Fruit fly (Drosophila melanogaster) whole organism, wandering third instar larva: ENCODE data around the gene laf.
A peak's percentile ranks its signal among the peaks of the same experiment; 100 is the strongest.

Experiments used
- Abd-B ChIP-seq: fragments of >200 bp; optimal IDR thresholded peaks from 2 replicates; lab custom pipeline; 2017; ENCODE audit warnings: missing biosample characterization, missing genetic modification characterization
- CG32264 ChIP-seq: fragments of 200-800 bp; sonication (Bioruptor generic); optimal IDR thresholded peaks from 2 replicates; lab custom pipeline; 2016; ENCODE audit warnings: missing biosample characterization, missing genetic modification characterization
- CG9705 ChIP-seq: fragments of 200-800 bp; sonication (Bioruptor generic); optimal IDR thresholded peaks from 2 replicates; lab custom pipeline; 2018; ENCODE audit warnings: missing biosample characterization, mild to moderate bottlenecking, missing genetic modification characterization
- Dfd ChIP-seq: fragments of >200 bp; optimal IDR thresholded peaks from 2 replicates; lab custom pipeline; 2017; ENCODE audit warnings: missing biosample characterization, missing genetic modification characterization
- Dif ChIP-seq: fragments of 200-275, 200-300 bp; sonication (Bioruptor generic); optimal IDR thresholded peaks from 2 replicates; lab custom pipeline; 2018; ENCODE audit warnings: missing biosample characterization, missing genetic modification characterization; ENCODE audit not compliant: partially characterized antibody
- GATAd ChIP-seq: sonication (Bioruptor generic); optimal IDR thresholded peaks from 2 replicates; lab custom pipeline; 2016; ENCODE audit warnings: missing biosample characterization, missing genetic modification characterization
- HLH106 ChIP-seq: fragments of 200-800 bp; optimal IDR thresholded peaks from 3 replicates; lab custom pipeline; 2019; ENCODE audit warnings: missing biosample characterization, mild to moderate bottlenecking, missing genetic modification characterization, moderate library complexity
- Hnf4 ChIP-seq: fragments of 200-800 bp; sonication (Bioruptor generic); optimal IDR thresholded peaks from 2 replicates; lab custom pipeline; 2016; ENCODE audit warnings: missing biosample characterization, mild to moderate bottlenecking, missing genetic modification characterization
- Hr78 ChIP-seq: fragments of >200 bp; optimal IDR thresholded peaks from 2 replicates; lab custom pipeline; 2017; ENCODE audit warnings: missing biosample characterization, missing genetic modification characterization
- Hr83 ChIP-seq: fragments of 200-300 bp; sonication (Bioruptor generic); optimal IDR thresholded peaks from 2 replicates; lab custom pipeline; 2016; ENCODE audit warnings: missing biosample characterization, mild to moderate bottlenecking, missing genetic modification characterization, moderate library complexity; ENCODE audit not compliant: poor library complexity, severe bottlenecking
- Jra ChIP-seq: sonication (Bioruptor generic); optimal IDR thresholded peaks from 2 replicates; lab custom pipeline; 2016; ENCODE audit warnings: missing biosample characterization, missing genetic modification characterization
- Mio ChIP-seq: sonication (Bioruptor generic); optimal IDR thresholded peaks from 2 replicates; lab custom pipeline; 2016; ENCODE audit warnings: missing biosample characterization, missing genetic modification characterization
- Myc ChIP-seq: fragments of >200 bp; optimal IDR thresholded peaks from 2 replicates; lab custom pipeline; 2017
- N ChIP-seq: fragments of >200 bp; optimal IDR thresholded peaks from 2 replicates; lab custom pipeline; 2018; ENCODE audit warnings: missing biosample characterization, missing external identifiers, missing genetic modification characterization
- OdsH ChIP-seq: fragments of 200-800 bp; sonication (Bioruptor generic); optimal IDR thresholded peaks from 2 replicates; lab custom pipeline; 2016; ENCODE audit warnings: missing biosample characterization, mild to moderate bottlenecking, missing genetic modification characterization
- Rel ChIP-seq, 2 experiments: fragments of 200-800 bp; sonication (Bioruptor generic) in 1 of 2; optimal IDR thresholded peaks; 2 replicates in 1 of 2; 3 replicates in 1 of 2; lab custom pipeline; 2016 to 2019; ENCODE audit warnings: mild to moderate bottlenecking in 2 of 2, missing biosample characterization in 2 of 2, missing genetic modification characterization in 2 of 2, moderate library complexity in 1 of 2
- Sp1 ChIP-seq: fragments of 200-800 bp; sonication (Bioruptor generic); optimal IDR thresholded peaks from 3 replicates; lab custom pipeline; 2019; ENCODE audit warnings: missing biosample characterization, mild to moderate bottlenecking, missing genetic modification characterization, moderate library complexity
- Vsx2 ChIP-seq: fragments of 200-300, 225-300 bp; sonication (Bioruptor generic); optimal IDR thresholded peaks from 2 replicates; lab custom pipeline; 2018; ENCODE audit warnings: missing biosample characterization, missing genetic modification characterization; ENCODE audit not compliant: partially characterized antibody
- br ChIP-seq: fragments of 200-800 bp; sonication (Bioruptor generic); optimal IDR thresholded peaks from 2 replicates; lab custom pipeline; 2016; ENCODE audit warnings: missing biosample characterization, missing genetic modification characterization
- brk ChIP-seq: fragments of 200-800 bp; sonication (Bioruptor generic); optimal IDR thresholded peaks from 2 replicates; lab custom pipeline; 2016; ENCODE audit warnings: missing biosample characterization, mild to moderate bottlenecking, missing genetic modification characterization
- dl ChIP-seq, 2 experiments: fragments of 175-275, 200-275 bp in 1 of 2; fragments of 200-275 bp in 1 of 2; sonication (Bioruptor generic); optimal IDR thresholded peaks; lab custom pipeline; 2018; ENCODE audit warnings: mild to moderate bottlenecking in 2 of 2, missing biosample characterization in 2 of 2, missing genetic modification characterization in 2 of 2, moderate library complexity in 2 of 2; ENCODE audit not compliant: partially characterized antibody in 2 of 2, insufficient read depth in 1 of 2
- dmrt93B ChIP-seq: fragments of 200-800 bp; sonication (Bioruptor generic); optimal IDR thresholded peaks from 2 replicates; lab custom pipeline; 2018; ENCODE audit warnings: missing biosample characterization, mild to moderate bottlenecking, missing genetic modification characterization
- dsf ChIP-seq: sonication (Bioruptor generic); optimal IDR thresholded peaks from 2 replicates; lab custom pipeline; 2016; ENCODE audit warnings: missing biosample characterization, missing genetic modification characterization, borderline replicate concordance
- ey ChIP-seq: fragments of 200-800 bp; sonication (Bioruptor generic); optimal IDR thresholded peaks from 2 replicates; lab custom pipeline; 2016; ENCODE audit warnings: missing biosample characterization, missing genetic modification characterization
- foxo ChIP-seq, 2 experiments: fragments of 200-800 bp; sonication (Bioruptor generic); optimal IDR thresholded peaks; 2 replicates in 1 of 2; 3 replicates in 1 of 2; lab custom pipeline; 2016 to 2017; ENCODE audit warnings: missing biosample characterization in 2 of 2, missing genetic modification characterization in 2 of 2
- fru ChIP-seq: fragments of 200-800 bp; sonication (Bioruptor generic); optimal IDR thresholded peaks from 3 replicates; lab custom pipeline; 2016; ENCODE audit warnings: missing biosample characterization, mild to moderate bottlenecking, missing genetic modification characterization
- h ChIP-seq: fragments of 200-800 bp; sonication (Bioruptor generic); optimal IDR thresholded peaks from 3 replicates; lab custom pipeline; 2016; ENCODE audit warnings: missing biosample characterization, mild to moderate bottlenecking, missing genetic modification characterization
- jim ChIP-seq: fragments of 175-275, 200-325 bp; sonication (Bioruptor generic); optimal IDR thresholded peaks from 2 replicates; lab custom pipeline; 2016; ENCODE audit warnings: missing biosample characterization, mild to moderate bottlenecking, missing genetic modification characterization
- lola ChIP-seq: fragments of >200 bp; optimal IDR thresholded peaks from 2 replicates; lab custom pipeline; 2017; ENCODE audit warnings: missing biosample characterization, missing genetic modification characterization
- pan ChIP-seq: fragments of >200 bp; optimal IDR thresholded peaks from 2 replicates; lab custom pipeline; 2017
- psq ChIP-seq: fragments of 200-800 bp; sonication (Bioruptor generic); optimal IDR thresholded peaks from 3 replicates; lab custom pipeline; 2017; ENCODE audit warnings: missing biosample characterization, mild to moderate bottlenecking, missing genetic modification characterization, moderate library complexity
- rgr ChIP-seq: fragments of 200-800 bp; sonication (Bioruptor generic); optimal IDR thresholded peaks from 3 replicates; lab custom pipeline; 2016; ENCODE audit warnings: missing biosample characterization, mild to moderate bottlenecking, missing genetic modification characterization
- sage ChIP-seq: fragments of 200-800 bp; sonication (Bioruptor generic); optimal IDR thresholded peaks from 2 replicates; lab custom pipeline; 2016; ENCODE audit warnings: missing biosample characterization, mild to moderate bottlenecking, missing genetic modification characterization
- sv ChIP-seq: fragments of 200-800 bp; sonication (Bioruptor generic); optimal IDR thresholded peaks from 3 replicates; lab custom pipeline; 2016; ENCODE audit warnings: missing biosample characterization, missing genetic modification characterization
- tai ChIP-seq: sonication (Bioruptor generic); optimal IDR thresholded peaks from 2 replicates; lab custom pipeline; 2016; ENCODE audit warnings: missing biosample characterization, missing genetic modification characterization
- usp ChIP-seq: fragments of >200 bp; optimal IDR thresholded peaks from 2 replicates; lab custom pipeline; 2017; ENCODE audit warnings: missing biosample characterization, missing genetic modification characterization
- woc ChIP-seq: sonication (Bioruptor generic); optimal IDR thresholded peaks from 2 replicates; lab custom pipeline; 2016; ENCODE audit warnings: missing biosample characterization, mild to moderate bottlenecking, missing genetic modification characterization

laf gene

dm6 chr3R:4873756-4874155, 4.6 kb downstream of the laf start:
- TF ChIP-seq br (peak; percentile 79), woc (GFP tag; lab: Kevin White, UChicago) (peak; percentile 67), Jra (GFP tag; lab: Kevin White, UChicago) (no peak), Hnf4 (GFP tag; lab: Kevin White, UChicago) (no peak), usp (no peak), lola (no peak), dmrt93B (GFP tag; lab: Kevin White, UChicago) (peak; percentile 35), Hr78 (GFP tag; lab: Kevin White, UChicago) (no peak), HLH106 (peak; percentile 70), jim (GFP tag; lab: Kevin White, UChicago) (no peak), GATAd (no peak), psq (GFP tag; lab: Kevin White, UChicago) (peak; percentile 61), CG9705 (GFP tag; lab: Kevin White, UChicago) (peak; percentile 22), pan (lab: Kevin White, UChicago) (no peak), OdsH (peak; percentile 73), ey (GFP tag; lab: Kevin White, UChicago) (peak; percentile 78), Myc (lab: Kevin White, UChicago) (no peak), dsf (GFP tag; lab: Kevin White, UChicago) (no peak), sage (GFP tag; lab: Kevin White, UChicago) (peak; percentile 16), foxo (GFP tag; optimal IDR thresholded peaks at IDR 0.05; lab: Kevin White, UChicago) (peak in 1 of 2 experiments; percentile 75), Dif (GFP tag; lab: Kevin White, UChicago) (no peak), Dfd (no peak), Mio (no peak), fru (GFP tag; lab: Kevin White, UChicago) (peak; percentile 84), brk (GFP tag; lab: Kevin White, UChicago) (no peak), Vsx2 (no peak), tai (GFP tag; lab: Kevin White, UChicago) (no peak), rgr (GFP tag; lab: Kevin White, UChicago) (peak; percentile 69), Abd-B (no peak), dl (GFP tag; optimal IDR thresholded peaks at IDR 0.05; lab: Kevin White, UChicago; ENCODE audit: insufficient read depth in 1 of 2, partially characterized antibody in 2 of 2) (no peak), CG32264 (GFP tag; lab: Kevin White, UChicago) (peak; percentile 31), Sp1 (GFP tag; lab: Kevin White, UChicago) (peak; percentile 69), h (GFP tag; lab: Kevin White, UChicago) (peak; percentile 79), sv (GFP tag; lab: Kevin White, UChicago) (no peak)

- TF ChIP-seq Dfd, result peak; percentile 95
- TF ChIP-seq HLH106, result no peak
Observed at dm6 chr3R:4868663-4869225, 9.6 kb downstream of the laf start.

dm6 chr3R:4866916-4867315, 11.4 kb downstream of the laf start:
- TF ChIP-seq Hr78 (GFP tag; lab: Kevin White, UChicago) (no peak), Vsx2 (no peak), OdsH (no peak), foxo (GFP tag; optimal IDR thresholded peaks at IDR 0.05; lab: Kevin White, UChicago) (no peak), Jra (GFP tag; lab: Kevin White, UChicago) (no peak), sv (GFP tag; lab: Kevin White, UChicago) (no peak), woc (GFP tag; lab: Kevin White, UChicago) (no peak), Hr83 (GFP tag; lab: Kevin White, UChicago) (no peak), fru (GFP tag; lab: Kevin White, UChicago) (no peak), Rel (GFP tag; optimal IDR thresholded peaks at IDR 0.05; lab: Kevin White, UChicago) (no peak), Rel (tag; optimal IDR thresholded peaks at IDR 0.05; lab: Kevin White, UChicago) (no peak), dl (GFP tag; optimal IDR thresholded peaks at IDR 0.05; lab: Kevin White, UChicago; ENCODE audit: insufficient read depth in 1 of 2, partially characterized antibody in 2 of 2) (no peak), rgr (GFP tag; lab: Kevin White, UChicago) (no peak), h (GFP tag; lab: Kevin White, UChicago) (no peak), N (GFP tag; lab: Kevin White, UChicago) (no peak), Hnf4 (GFP tag; lab: Kevin White, UChicago) (no peak), lola (no peak), Myc (lab: Kevin White, UChicago) (no peak), psq (GFP tag; lab: Kevin White, UChicago) (no peak), GATAd (no peak)
- TF ChIP-seq, all 38 proteins: peak for 0
